Worm (Caenorhabditis elegans) whole organism, early embryonic: ENCODE results near the gene srh-69.

Experiments
- B0310.2 ChIP-seq: sonication (generic microtip); optimal IDR thresholded peaks from 2 replicates; lab custom pipeline; 2016; ENCODE audit warnings: mild to moderate bottlenecking, missing genetic modification characterization, missing compliant biosample characterization
- F13C5.2 ChIP-seq: sonication (generic microtip); optimal IDR thresholded peaks from 2 replicates; lab custom pipeline; 2017; ENCODE audit warnings: mild to moderate bottlenecking, missing genetic modification characterization, inconsistent platforms, missing compliant biosample characterization
- aly-1 ChIP-seq: sonication (generic microtip); optimal IDR thresholded peaks from 2 replicates; lab custom pipeline; 2016; ENCODE audit warnings: missing genetic modification characterization, missing compliant biosample characterization
- ama-1 ChIP-seq: fragments of 150-350 bp; optimal IDR thresholded peaks from 2 replicates; lab custom pipeline; 2014
- ceh-13 ChIP-seq: fragments of 200-800 bp; sonication (Bioruptor generic); optimal IDR thresholded peaks from 2 replicates; lab custom pipeline; 2018; ENCODE audit warnings: mild to moderate bottlenecking, missing genetic modification characterization, missing compliant biosample characterization
- ceh-36 ChIP-seq: sonication (generic microtip); optimal IDR thresholded peaks from 2 replicates; lab custom pipeline; 2016; ENCODE audit warnings: missing genetic modification characterization, inconsistent platforms, missing compliant biosample characterization
- ets-7 ChIP-seq: sonication (generic microtip); optimal IDR thresholded peaks from 2 replicates; lab custom pipeline; 2016; ENCODE audit warnings: missing genotype, missing genetic modification characterization, missing compliant biosample characterization
- flt-1 ChIP-seq: fragments of 200-800 bp; sonication (Bioruptor generic); IDR thresholded peaks from 2 replicates; pipeline ENCODE4 v1.3.6; 2022; ENCODE audit warnings: missing genetic modification characterization, missing compliant biosample characterization
- hmbx-1 ChIP-seq: sonication (generic microtip); optimal IDR thresholded peaks from 2 replicates; lab custom pipeline; 2016; ENCODE audit warnings: mild to moderate bottlenecking, missing genetic modification characterization, missing compliant biosample characterization
- hmg-4 ChIP-seq: fragments of 200-800 bp; sonication (Bioruptor generic); optimal IDR thresholded peaks from 2 replicates; lab custom pipeline; 2018; ENCODE audit warnings: mild to moderate bottlenecking, missing genetic modification characterization, missing compliant biosample characterization
- hnd-1 ChIP-seq: sonication (generic microtip); optimal IDR thresholded peaks from 2 replicates; lab custom pipeline; 2016; ENCODE audit warnings: missing genetic modification characterization, missing compliant biosample characterization
- pes-1 ChIP-seq: fragments of 200-800 bp; sonication (Bioruptor generic); IDR thresholded peaks from 2 replicates; pipeline ENCODE4 v1.3.6; 2022; ENCODE audit warnings: missing genetic modification reagents, missing genetic modification characterization, missing compliant biosample characterization
- scrt-1 ChIP-seq: fragments of 200-800 bp; sonication (Bioruptor generic); IDR thresholded peaks from 2 replicates; pipeline ENCODE4 v1.3.6; 2022; ENCODE audit warnings: missing genetic modification characterization, missing compliant biosample characterization
- sea-1 ChIP-seq: fragments of 200-800 bp; sonication (Bioruptor generic); conservative IDR thresholded peaks from 2 replicates; pipeline ENCODE4 v1.3.6; 2022; ENCODE audit warnings: missing genetic modification characterization, missing compliant biosample characterization
- tbx-11 ChIP-seq: fragments of 200-800 bp; sonication (Bioruptor generic); IDR thresholded peaks from 2 replicates; pipeline ENCODE4 v1.3.6; 2022; ENCODE audit warnings: missing genetic modification characterization, missing compliant biosample characterization
- tbx-37 ChIP-seq: fragments of 200-800 bp; sonication (Bioruptor generic); conservative IDR thresholded peaks from 2 replicates; pipeline ENCODE4 v1.3.6; 2022; ENCODE audit warnings: missing genetic modification reagents, missing genetic modification characterization, missing compliant biosample characterization
- tra-4 ChIP-seq: sonication (generic microtip); optimal IDR thresholded peaks from 2 replicates; lab custom pipeline; 2017; ENCODE audit warnings: missing genetic modification characterization, missing compliant biosample characterization

srh-69 gene

DNA sequence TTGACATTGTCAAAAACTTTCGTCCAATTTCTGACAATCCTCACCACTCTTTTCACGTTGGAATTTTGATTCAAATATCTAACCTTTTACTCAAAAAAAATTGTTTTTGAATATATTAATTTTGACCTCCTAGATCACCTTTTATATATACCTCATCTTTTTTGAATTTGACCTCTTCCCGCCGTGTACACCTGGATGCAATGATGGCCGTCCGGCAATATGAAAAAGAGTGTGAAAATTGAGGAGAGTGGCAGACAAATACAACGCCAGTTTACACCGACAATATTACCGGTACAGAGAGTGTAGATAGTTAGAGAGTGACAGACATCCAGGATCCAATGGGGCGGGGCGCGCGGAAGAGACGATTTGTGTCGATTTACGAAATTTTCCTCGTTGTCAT lies 5.1 kb upstream of the srh-69 start, which contains the start of gene ceh-99:
ceh-99 (plus strand) TSS at position 366 of the 400 bp plus-strand sequence.
- TF ChIP-seq tbx-11 = no peak
- no peak for TF ChIP-seq hmg-4
- TF ChIP-seq ama-1 (lab: Kevin White, UChicago) = no peak
- no peak for TF ChIP-seq flt-1
- TF ChIP-seq B0310.2 (tag; lab: Kevin White, UChicago) = no peak
- TF ChIP-seq hmbx-1 (tag; lab: Kevin White, UChicago) = no peak
- TF ChIP-seq sea-1 (GFP tag; lab: Robert Waterston, UW) = no peak
- TF ChIP-seq tra-4 (tag; lab: Kevin White, UChicago) = no peak
- no peak for TF ChIP-seq ceh-36 (tag; lab: Kevin White, UChicago)
- TF ChIP-seq pes-1 (GFP tag; lab: Robert Waterston, UW) = no peak
- no peak for TF ChIP-seq aly-1 (tag; lab: Kevin White, UChicago)
- TF ChIP-seq ceh-13 (GFP tag; lab: Kevin White, UChicago) = no peak
- TF ChIP-seq ets-7 = no peak
- TF ChIP-seq hnd-1 (tag; lab: Kevin White, UChicago) = no peak
- no peak for TF ChIP-seq F13C5.2 (tag; lab: Kevin White, UChicago)
- no peak for TF ChIP-seq scrt-1
- TF ChIP-seq tbx-37 = no peak

DNA sequence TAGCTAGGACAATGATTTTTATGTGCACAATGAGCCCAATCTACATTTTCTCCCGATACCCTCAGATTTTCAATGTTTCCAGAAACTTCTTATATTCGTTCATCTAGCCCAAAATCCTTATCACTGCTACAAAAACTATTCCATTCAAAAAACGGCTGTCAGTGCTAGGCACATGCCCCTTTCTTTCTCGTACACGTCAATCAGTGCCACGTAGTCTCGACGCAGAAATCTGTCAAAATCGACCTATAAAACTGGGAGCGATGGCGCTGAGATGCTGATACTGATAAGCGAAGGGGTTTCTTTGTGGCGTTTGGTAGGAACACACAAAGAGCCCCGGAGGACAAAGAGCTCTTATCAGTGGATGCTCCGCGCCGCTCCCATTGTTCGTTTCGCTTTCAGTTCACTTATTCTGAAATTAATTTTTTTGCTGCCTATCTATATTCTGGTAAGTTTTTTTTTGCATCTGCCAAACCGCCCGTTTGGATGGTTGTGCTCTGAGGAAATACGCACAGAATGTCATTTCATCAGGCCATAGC lies 4.4 kb upstream of the srh-69 start, which contains the start of gene srh-70:
srh-70 (minus strand) TSS at position 51 of the 536 bp plus-strand sequence.
- no peak for TF ChIP-seq tra-4 (tag; lab: Kevin White, UChicago)

DNA sequence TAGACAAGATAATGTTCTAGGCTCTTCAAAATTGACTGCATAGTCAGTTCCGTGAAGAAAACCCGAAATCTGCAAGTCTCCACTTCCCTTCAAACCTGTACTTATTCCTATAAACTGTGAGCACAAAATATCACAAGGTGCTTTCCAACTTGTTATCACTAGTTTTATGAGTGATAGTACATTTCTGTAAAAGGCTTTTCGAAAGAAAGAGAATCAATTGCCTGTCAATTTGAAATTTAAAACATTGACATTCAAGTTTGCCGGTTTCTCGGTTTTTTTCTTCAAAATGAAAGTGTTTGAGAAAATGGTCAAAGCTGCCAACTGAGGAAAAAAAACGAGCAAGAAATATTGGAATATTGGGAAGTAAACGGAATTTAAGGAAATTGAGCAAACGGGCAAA lies 3.5 kb upstream of the srh-69 start:
- TF ChIP-seq tra-4 (tag; lab: Kevin White, UChicago) (no peak), aly-1 (tag; lab: Kevin White, UChicago) (no peak), ama-1 (lab: Kevin White, UChicago) (no peak), B0310.2 (tag; lab: Kevin White, UChicago) (no peak), sea-1 (GFP tag; lab: Robert Waterston, UW) (no peak), tbx-37 (no peak), hnd-1 (tag; lab: Kevin White, UChicago) (no peak), flt-1 (no peak), hmbx-1 (tag; lab: Kevin White, UChicago) (no peak), hmg-4 (no peak), ceh-36 (tag; lab: Kevin White, UChicago) (no peak), scrt-1 (no peak)

DNA sequence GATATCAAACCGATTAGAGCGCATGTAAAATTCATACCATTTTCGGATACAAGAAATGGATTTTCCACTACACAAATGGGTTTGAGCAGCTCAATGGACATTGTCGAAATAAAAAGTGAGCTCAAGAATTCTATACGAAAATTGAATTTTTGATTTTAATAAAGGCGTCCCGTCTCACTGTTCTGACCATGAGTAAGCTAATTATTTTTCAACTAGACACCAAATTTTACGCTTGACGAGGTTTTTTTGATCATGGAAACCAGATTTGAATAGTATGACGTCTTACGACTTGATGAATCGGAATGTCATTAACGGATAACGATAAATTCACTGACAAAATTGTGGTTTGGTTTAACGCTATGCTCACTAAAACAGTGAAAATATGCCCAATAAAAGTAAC lies 1.8 kb upstream of the srh-69 start, which contains the start of gene srh-61:
srh-61 (minus strand) TSS at position 101 of the 400 bp plus-strand sequence.
- TF ChIP-seq ets-7 (no peak), aly-1 (tag; lab: Kevin White, UChicago) (no peak), ama-1 (lab: Kevin White, UChicago) (no peak), hmbx-1 (tag; lab: Kevin White, UChicago) (no peak), hnd-1 (tag; lab: Kevin White, UChicago) (no peak), ceh-13 (GFP tag; lab: Kevin White, UChicago) (no peak), pes-1 (GFP tag; lab: Robert Waterston, UW) (no peak), B0310.2 (tag; lab: Kevin White, UChicago) (no peak), flt-1 (no peak), tbx-37 (no peak), ceh-36 (tag; lab: Kevin White, UChicago) (no peak), tra-4 (tag; lab: Kevin White, UChicago) (no peak)

DNA sequence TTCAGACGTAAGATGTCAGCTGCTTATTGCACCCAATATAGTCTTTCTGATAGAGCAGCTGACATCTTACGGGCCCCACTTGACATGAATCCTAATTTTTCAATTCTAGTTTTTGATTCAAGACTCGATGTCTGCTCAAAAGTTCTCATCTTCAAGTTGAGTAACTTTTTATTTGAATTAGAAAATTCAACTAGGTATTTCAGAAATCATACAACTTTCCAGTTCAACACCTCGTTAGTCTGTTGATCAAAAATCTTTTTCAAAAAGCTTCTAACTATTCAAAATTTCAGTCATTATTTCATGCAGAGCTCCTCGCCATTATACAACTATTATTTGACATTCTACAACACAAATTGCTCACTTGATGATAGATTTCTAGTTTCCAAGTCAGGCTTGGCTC lies 2.7 kb downstream of the srh-69 start, which contains the start of gene srh-73:
srh-73 (plus strand) TSS at position 301 of the 400 bp plus-strand sequence.
- TF ChIP-seq ets-7 (no peak), pes-1 (GFP tag; lab: Robert Waterston, UW) (no peak), flt-1 (no peak), F13C5.2 (tag; lab: Kevin White, UChicago) (no peak), ceh-13 (GFP tag; lab: Kevin White, UChicago) (no peak), hmg-4 (no peak), ceh-36 (tag; lab: Kevin White, UChicago) (no peak), tbx-37 (no peak), aly-1 (tag; lab: Kevin White, UChicago) (no peak)

DNA sequence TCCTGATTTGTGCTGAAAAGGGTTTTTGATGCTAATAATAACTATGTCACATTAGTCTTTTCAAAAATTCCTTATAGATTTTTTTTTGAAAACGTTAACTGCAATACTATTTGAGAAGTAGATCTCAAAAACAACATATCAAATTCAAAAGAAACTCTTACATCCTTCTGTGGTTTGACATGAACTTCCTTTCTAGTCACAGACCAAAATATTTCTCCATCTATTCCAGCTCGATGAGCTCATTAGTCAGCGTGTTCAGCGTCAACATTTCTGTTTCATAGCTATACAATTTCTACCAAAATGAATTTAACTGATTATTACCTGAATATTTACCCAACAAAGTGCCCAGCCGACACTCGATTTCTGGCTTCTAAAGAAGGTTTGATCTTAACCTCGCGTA lies 5.9 kb downstream of the srh-69 start, which contains the start of gene srh-67:
srh-67 (plus strand) TSS at position 301 of the 400 bp plus-strand sequence.
- TF ChIP-seq B0310.2 (tag; lab: Kevin White, UChicago) (no peak), hnd-1 (tag; lab: Kevin White, UChicago) (no peak), ama-1 (lab: Kevin White, UChicago) (no peak), ceh-13 (GFP tag; lab: Kevin White, UChicago) (no peak), ceh-36 (tag; lab: Kevin White, UChicago) (no peak), tbx-37 (no peak), aly-1 (tag; lab: Kevin White, UChicago) (no peak), hmbx-1 (tag; lab: Kevin White, UChicago) (no peak), ets-7 (no peak), scrt-1 (no peak), tra-4 (tag; lab: Kevin White, UChicago) (no peak), hmg-4 (no peak), flt-1 (no peak), F13C5.2 (tag; lab: Kevin White, UChicago) (no peak), sea-1 (GFP tag; lab: Robert Waterston, UW) (no peak), pes-1 (GFP tag; lab: Robert Waterston, UW) (no peak), tbx-11 (no peak)

DNA sequence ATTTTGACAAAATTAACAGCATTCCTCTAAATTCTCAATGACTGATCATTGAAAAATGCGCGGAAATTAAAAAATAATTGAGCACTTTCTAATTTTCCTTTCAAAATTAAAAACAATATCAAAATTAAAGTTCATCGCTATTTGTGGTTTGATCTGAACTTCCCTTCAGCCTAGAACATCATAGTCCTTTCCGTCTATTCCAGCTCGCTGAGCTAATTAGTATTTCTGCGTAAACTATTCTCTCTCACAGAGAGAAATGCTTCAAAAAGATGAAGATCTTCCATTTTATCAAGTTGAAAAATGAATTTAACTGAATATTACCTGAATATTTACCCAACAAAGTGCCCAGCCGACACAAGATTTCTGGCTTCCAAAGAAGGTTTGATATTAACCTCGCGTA lies 7.5 kb downstream of the srh-69 start, which contains the start of gene srh-68:
srh-68 (plus strand) TSS at position 301 of the 400 bp plus-strand sequence.
- TF ChIP-seq hnd-1 (tag; lab: Kevin White, UChicago) (no peak), scrt-1 (no peak), ets-7 (no peak), pes-1 (GFP tag; lab: Robert Waterston, UW) (no peak), hmg-4 (no peak), hmbx-1 (tag; lab: Kevin White, UChicago) (no peak), ceh-36 (tag; lab: Kevin White, UChicago) (no peak), flt-1 (no peak), aly-1 (tag; lab: Kevin White, UChicago) (no peak), ama-1 (lab: Kevin White, UChicago) (no peak), tra-4 (tag; lab: Kevin White, UChicago) (no peak), ceh-13 (GFP tag; lab: Kevin White, UChicago) (no peak), sea-1 (GFP tag; lab: Robert Waterston, UW) (no peak), F13C5.2 (tag; lab: Kevin White, UChicago) (no peak), B0310.2 (tag; lab: Kevin White, UChicago) (no peak), tbx-11 (no peak)
